Fruit fly (Drosophila melanogaster) whole organism, prepupa: ENCODE results near the gene Rsph1.

ENCODE experiments used
- CG10631 ChIP-seq: fragments of 200-800 bp; sonication (Bioruptor generic); optimal IDR thresholded peaks from 2 replicates; lab custom pipeline; 2016; ENCODE audit warnings: missing biosample characterization, missing genetic modification characterization
- CG11294 ChIP-seq: fragments of 200-800 bp; sonication (Bioruptor generic); IDR thresholded peaks from 2 replicates; pipeline ENCODE4 v1.3.6; 2022; ENCODE audit warnings: missing biosample characterization, missing genetic modification characterization
- CG11902 ChIP-seq: fragments of 200-800 bp; sonication (Bioruptor generic); optimal IDR thresholded peaks from 3 replicates; lab custom pipeline; 2016; ENCODE audit warnings: missing biosample characterization, missing genetic modification characterization
- CG15336 ChIP-seq: fragments of 200-800 bp; sonication (Bioruptor generic); IDR thresholded peaks from 2 replicates; pipeline ENCODE4 v1.3.6; 2022; ENCODE audit warnings: missing biosample characterization, missing genetic modification characterization
- CG1621 ChIP-seq: fragments of 200-800 bp; sonication (Bioruptor generic); optimal IDR thresholded peaks from 3 replicates; lab custom pipeline; 2018; ENCODE audit warnings: missing biosample characterization, mild to moderate bottlenecking, missing genetic modification characterization
- CG16779 ChIP-seq: fragments of 200-800 bp; sonication (Bioruptor generic); optimal IDR thresholded peaks from 3 replicates; lab custom pipeline; 2017; ENCODE audit warnings: missing biosample characterization, mild to moderate bottlenecking, missing genetic modification characterization
- CG3032 ChIP-seq: fragments of 200-800 bp; optimal IDR thresholded peaks from 2 replicates; lab custom pipeline; 2019; ENCODE audit warnings: missing biosample characterization, mild to moderate bottlenecking, missing genetic modification characterization, moderate library complexity
- CG31627 ChIP-seq: fragments of 200-800 bp; sonication (Bioruptor generic); optimal IDR thresholded peaks from 3 replicates; lab custom pipeline; 2016; ENCODE audit warnings: missing biosample characterization, missing genetic modification characterization
- CG34406 ChIP-seq: fragments of 200-800 bp; sonication (Bioruptor generic); optimal IDR thresholded peaks from 3 replicates; lab custom pipeline; 2016; ENCODE audit warnings: missing biosample characterization, missing genetic modification characterization
- CG6276 ChIP-seq: fragments of 200-800 bp; sonication (Bioruptor generic); optimal IDR thresholded peaks from 2 replicates; lab custom pipeline; 2017; ENCODE audit warnings: missing biosample characterization, mild to moderate bottlenecking, missing genetic modification characterization
- CG6792 ChIP-seq: fragments of 200-800 bp; sonication (Bioruptor generic); optimal IDR thresholded peaks from 3 replicates; lab custom pipeline; 2016; ENCODE audit warnings: missing biosample characterization, missing genetic modification characterization
- CG6854 ChIP-seq: fragments of 200-800 bp; sonication (Bioruptor generic); optimal IDR thresholded peaks from 2 replicates; lab custom pipeline; 2017; ENCODE audit warnings: missing biosample characterization, mild to moderate bottlenecking, missing genetic modification characterization
- CG7368 ChIP-seq: fragments of 200-800 bp; sonication (Bioruptor generic); optimal IDR thresholded peaks from 3 replicates; lab custom pipeline; 2016; ENCODE audit warnings: missing biosample characterization, missing genetic modification characterization
- CG8119 ChIP-seq: fragments of 200-800 bp; sonication (Bioruptor generic); IDR thresholded peaks from 3 replicates; pipeline ENCODE4 v1.3.6; 2022; ENCODE audit warnings: missing biosample characterization, missing genetic modification characterization
- CG8319 ChIP-seq: fragments of 200-800 bp; sonication (Bioruptor generic); optimal IDR thresholded peaks from 3 replicates; lab custom pipeline; 2016; ENCODE audit warnings: missing biosample characterization, missing genetic modification characterization
- CG8632 ChIP-seq: fragments of 200-800 bp; sonication (Bioruptor generic); optimal IDR thresholded peaks from 3 replicates; lab custom pipeline; 2016; ENCODE audit warnings: missing biosample characterization, missing genetic modification characterization
- CG9139 ChIP-seq: fragments of 200-800 bp; sonication (Bioruptor generic); optimal IDR thresholded peaks from 3 replicates; lab custom pipeline; 2017; ENCODE audit warnings: missing biosample characterization, mild to moderate bottlenecking, missing genetic modification characterization
- Eip75B ChIP-seq: fragments of 200-800 bp; sonication (Bioruptor generic); optimal IDR thresholded peaks from 3 replicates; lab custom pipeline; 2016; ENCODE audit warnings: missing biosample characterization, missing genetic modification characterization
- Eip78C ChIP-seq: fragments of 200-800 bp; sonication (Bioruptor generic); peaks from one replicate; lab custom pipeline; 2016; ENCODE audit warnings: missing biosample characterization, missing genetic modification characterization
- Eip93F ChIP-seq: fragments of 200-800 bp; sonication (Bioruptor generic); optimal IDR thresholded peaks from 2 replicates; lab custom pipeline; 2016; ENCODE audit warnings: missing biosample characterization, mild to moderate bottlenecking, missing genetic modification characterization
- Ets21C ChIP-seq: fragments of 200-800 bp; sonication (Bioruptor generic); optimal IDR thresholded peaks from 3 replicates; lab custom pipeline; 2016; ENCODE audit warnings: missing biosample characterization, missing genetic modification characterization
- Ets96B ChIP-seq: fragments of 200-800 bp; optimal IDR thresholded peaks from 2 replicates; lab custom pipeline; 2019; ENCODE audit warnings: missing biosample characterization, mild to moderate bottlenecking, missing genetic modification characterization, moderate library complexity
- Gug ChIP-seq: fragments of 200-800 bp; sonication (Bioruptor generic); IDR thresholded peaks from 2 replicates; pipeline ENCODE4 v1.3.6; 2022; ENCODE audit warnings: missing biosample characterization, missing genetic modification characterization
- Hr38 ChIP-seq: sonication (Bioruptor generic); optimal IDR thresholded peaks from 2 replicates; lab custom pipeline; 2016; ENCODE audit warnings: missing biosample characterization, missing genetic modification characterization
- Hr39 ChIP-seq: fragments of 200-800 bp; sonication (Bioruptor generic); optimal IDR thresholded peaks from 2 replicates; lab custom pipeline; 2016; ENCODE audit warnings: missing biosample characterization, missing genetic modification characterization
- Hr4 ChIP-seq: fragments of 200-800 bp; sonication (Bioruptor generic); optimal IDR thresholded peaks from 3 replicates; lab custom pipeline; 2016; ENCODE audit warnings: missing biosample characterization, missing genetic modification characterization
- Lpt ChIP-seq: fragments of 200-800 bp; sonication (Bioruptor generic); optimal IDR thresholded peaks from 3 replicates; lab custom pipeline; 2016; ENCODE audit warnings: missing biosample characterization, missing genetic modification characterization
- Smox ChIP-seq: fragments of 200-800 bp; sonication (Bioruptor generic); optimal IDR thresholded peaks from 3 replicates; lab custom pipeline; 2016; ENCODE audit warnings: missing biosample characterization, missing genetic modification characterization
- Sox14 ChIP-seq: fragments of 200-800 bp; sonication (Bioruptor generic); optimal IDR thresholded peaks from 3 replicates; lab custom pipeline; 2016; ENCODE audit warnings: missing biosample characterization, missing genetic modification characterization
- Sox15 ChIP-seq: fragments of 200-800 bp; sonication (Bioruptor generic); optimal IDR thresholded peaks from 3 replicates; lab custom pipeline; 2016; ENCODE audit warnings: missing biosample characterization, missing genetic modification characterization
- achi ChIP-seq: fragments of 200-800 bp; sonication (Bioruptor generic); optimal IDR thresholded peaks from 3 replicates; lab custom pipeline; 2016; ENCODE audit warnings: missing biosample characterization, missing genetic modification characterization
- acj6 ChIP-seq: fragments of 200-800 bp; sonication (Bioruptor generic); optimal IDR thresholded peaks from 3 replicates; lab custom pipeline; 2016; ENCODE audit warnings: missing biosample characterization, missing genetic modification characterization
- cyc ChIP-seq: fragments of 200-800 bp; sonication (Bioruptor generic); optimal IDR thresholded peaks from 3 replicates; lab custom pipeline; 2016; ENCODE audit warnings: missing biosample characterization, missing genetic modification characterization
- dac ChIP-seq: fragments of 200-800 bp; sonication (Bioruptor generic); optimal IDR thresholded peaks from 2 replicates; lab custom pipeline; 2017; ENCODE audit warnings: missing biosample characterization, mild to moderate bottlenecking, missing genetic modification characterization
- eg ChIP-seq: fragments of 200-800 bp; sonication (Bioruptor generic); IDR thresholded peaks from 3 replicates; pipeline ENCODE4 v1.3.6; 2022; ENCODE audit warnings: missing biosample characterization, missing genetic modification characterization
- esn ChIP-seq: fragments of 200-800 bp; sonication (Bioruptor generic); optimal IDR thresholded peaks from 2 replicates; lab custom pipeline; 2016; ENCODE audit warnings: missing biosample characterization, mild to moderate bottlenecking, missing genetic modification characterization, moderate library complexity
- fd59A ChIP-seq: fragments of 200-800 bp; sonication (Bioruptor generic); optimal IDR thresholded peaks from 2 replicates; lab custom pipeline; 2017; ENCODE audit warnings: missing biosample characterization, mild to moderate bottlenecking, missing genetic modification characterization, missing genetic modification reagents
- fd85E ChIP-seq: fragments of 200-800 bp; sonication (Bioruptor generic); optimal IDR thresholded peaks from 3 replicates; lab custom pipeline; 2016; ENCODE audit warnings: missing biosample characterization, missing genetic modification characterization
- lz ChIP-seq: fragments of 200-800 bp; sonication (Bioruptor generic); optimal IDR thresholded peaks from 3 replicates; lab custom pipeline; 2016; ENCODE audit warnings: missing biosample characterization, missing genetic modification characterization
- pdm3 ChIP-seq: fragments of 200-800 bp; sonication (Bioruptor generic); optimal IDR thresholded peaks from 3 replicates; lab custom pipeline; 2016; ENCODE audit warnings: missing biosample characterization, missing genetic modification characterization
- salr ChIP-seq, 2 experiments: fragments of 200-800 bp; sonication (Bioruptor generic); optimal IDR thresholded peaks; 3 replicates each; lab custom pipeline; 2016 to 2018; ENCODE audit warnings: missing biosample characterization in 2 of 2, missing genetic modification characterization in 2 of 2, mild to moderate bottlenecking in 1 of 2
- spab ChIP-seq: fragments of 200-800 bp; sonication (Bioruptor generic); optimal IDR thresholded peaks from 2 replicates; lab custom pipeline; 2017; ENCODE audit warnings: missing biosample characterization, mild to moderate bottlenecking, missing genetic modification characterization, missing genetic modification reagents
- svp ChIP-seq: fragments of 200-800 bp; sonication (Bioruptor generic); peaks from one replicate; lab custom pipeline; 2016; ENCODE audit warnings: missing biosample characterization, missing genetic modification characterization
- topi ChIP-seq: fragments of 200-800 bp; sonication (Bioruptor generic); optimal IDR thresholded peaks from 3 replicates; lab custom pipeline; 2016; ENCODE audit warnings: missing biosample characterization, missing genetic modification characterization
- vri ChIP-seq: fragments of 200-800 bp; sonication (Bioruptor generic); optimal IDR thresholded peaks from 3 replicates; lab custom pipeline; 2016; ENCODE audit warnings: missing biosample characterization, mild to moderate bottlenecking, missing genetic modification characterization

Rsph1 gene

dm6 chr2L:13176123-13176522 is 7.1 kb upstream of the Rsph1 start, which contains the start of gene CG43925:
CG43925 (plus strand) TSS chr2L:13176423.
- TF ChIP-seq Smox (GFP tag; lab: Kevin White, UChicago) (no peak), Ets96B (tag; lab: Kevin White, UChicago) (no peak), fd59A (GFP tag; lab: Kevin White, UChicago) (no peak), CG15336 (GFP tag; lab: Robert Waterston, UW) (no peak), svp (GFP tag; lab: Kevin White, UChicago) (no peak)

dm6 chr2L:13176701-13177249 is 6.5 kb upstream of the Rsph1 start, which contains the start of the genes Sfmbt and CG5439:
Sfmbt (minus strand) TSS chr2L:13176785.
CG5439 (plus strand) TSS chr2L:13177150.
- no peak for TF ChIP-seq Lpt (GFP tag; lab: Kevin White, UChicago)
- peak; percentile 85 for TF ChIP-seq lz
- no peak for TF ChIP-seq CG6854
- peak; percentile 81 for TF ChIP-seq Hr39 (GFP tag; lab: Kevin White, UChicago)
- peak; percentile 80 for TF ChIP-seq Ets21C
- peak; percentile 85 for TF ChIP-seq esn (GFP tag; lab: Kevin White, UChicago)
- no peak for TF ChIP-seq CG6276 (GFP tag; lab: Kevin White, UChicago)
- peak; percentile 69 for TF ChIP-seq CG11902
- no peak for TF ChIP-seq spab (GFP tag; lab: Kevin White, UChicago)
- peak in 1 of 2 experiments; percentile 39 for TF ChIP-seq salr (GFP tag; optimal IDR thresholded peaks at IDR 0.05; lab: Kevin White, UChicago)
- no peak for TF ChIP-seq svp (GFP tag; lab: Kevin White, UChicago)
- TF ChIP-seq CG7368 (GFP tag; lab: Kevin White, UChicago): no peak
- no peak for TF ChIP-seq CG1621 (tag; lab: Kevin White, UChicago)
- TF ChIP-seq CG3032: peak; percentile 79
- TF ChIP-seq vri (GFP tag; lab: Kevin White, UChicago): no peak
- TF ChIP-seq Sox14 (GFP tag; lab: Kevin White, UChicago): peak; percentile 83
- peak; percentile 47 for TF ChIP-seq fd59A (GFP tag; lab: Kevin White, UChicago)
- TF ChIP-seq CG10631: peak; percentile 85
- peak; percentile 71 for TF ChIP-seq CG6792 (GFP tag; lab: Kevin White, UChicago)
- peak; percentile 81 for TF ChIP-seq topi (GFP tag; lab: Kevin White, UChicago)
- TF ChIP-seq Eip93F (GFP tag; lab: Kevin White, UChicago): peak; percentile 10
- peak; percentile 88 for TF ChIP-seq Eip78C (GFP tag; lab: Kevin White, UChicago)
- peak; percentile 1 for TF ChIP-seq dac
- peak; percentile 75 for TF ChIP-seq Sox15
- TF ChIP-seq CG11294: no peak; the same call in 1 of the 2 replicates
- TF ChIP-seq pdm3 (GFP tag; lab: Kevin White, UChicago): no peak
- peak; percentile 69 for TF ChIP-seq CG34406 (GFP tag; lab: Kevin White, UChicago)
- TF ChIP-seq Gug (GFP tag; lab: Robert Waterston, UW): peak; percentile 70; the same call in 1 of the 2 replicates
- TF ChIP-seq eg (GFP tag; lab: Robert Waterston, UW): no peak; the same call in 2 of the 3 replicates
- peak; percentile 59 for TF ChIP-seq Ets96B (tag; lab: Kevin White, UChicago)
- TF ChIP-seq cyc (GFP tag; lab: Kevin White, UChicago): peak; percentile 85
- TF ChIP-seq CG8632 (GFP tag; lab: Kevin White, UChicago): no peak
- TF ChIP-seq CG31627 (GFP tag; lab: Kevin White, UChicago): peak; percentile 84
- TF ChIP-seq acj6 (GFP tag; lab: Kevin White, UChicago): peak; percentile 78
- no peak for TF ChIP-seq Eip75B (GFP tag; lab: Kevin White, UChicago)

dm6 chr2L:13179095-13179494 is 4.2 kb upstream of the Rsph1 start, which contains the start of gene Alg7:
Alg7 (plus strand) TSS chr2L:13179247.
- TF ChIP-seq salr (GFP tag; optimal IDR thresholded peaks at IDR 0.05; lab: Kevin White, UChicago): no peak
- TF ChIP-seq Hr38 (GFP tag; lab: Kevin White, UChicago): no peak
- no peak for TF ChIP-seq achi (GFP tag; lab: Kevin White, UChicago)
- TF ChIP-seq fd85E: no peak
- TF ChIP-seq svp (GFP tag; lab: Kevin White, UChicago): no peak
- TF ChIP-seq CG7368 (GFP tag; lab: Kevin White, UChicago): no peak
- TF ChIP-seq CG16779 (tag; lab: Kevin White, UChicago): no peak
- TF ChIP-seq CG8319: no peak
- no peak for TF ChIP-seq CG9139 (GFP tag; lab: Kevin White, UChicago)
- no peak for TF ChIP-seq Smox (GFP tag; lab: Kevin White, UChicago)
- TF ChIP-seq dac: no peak
- TF ChIP-seq Hr4: no peak
- TF ChIP-seq CG11294: no peak
- TF ChIP-seq topi (GFP tag; lab: Kevin White, UChicago): no peak
- no peak for TF ChIP-seq CG8119 (GFP tag; lab: Robert Waterston, UW)
